Worm (Caenorhabditis elegans) whole organism, L3 larva: Measurements from ENCODE around the gene F42C5.3.
A peak's percentile ranks its signal among the peaks of the same experiment; 100 is the strongest.
"Not testable (repeated sequence)": the region's sequence is repeated elsewhere in the genome, so short reads cannot be mapped to it uniquely, and the experiment has no call there.

Experiments used
- ZK546.5 ChIP-seq: sonication (generic microtip); optimal IDR thresholded peaks from 2 replicates; lab custom pipeline; 2017; ENCODE audit warnings: missing biosample characterization, missing genetic modification characterization
- aly-2 ChIP-seq: fragments of 150-350 bp; optimal IDR thresholded peaks from 2 replicates; lab custom pipeline; 2014; ENCODE audit warnings: missing biosample characterization, missing genetic modification characterization
- ama-1 ChIP-seq: fragments of 150-350 bp; optimal IDR thresholded peaks from 2 replicates; lab custom pipeline; 2018
- ceh-28 ChIP-seq: fragments of 150-350 bp; optimal IDR thresholded peaks from 2 replicates; lab custom pipeline; 2014; ENCODE audit warnings: missing biosample characterization, missing genetic modification reagents, missing genetic modification characterization
- ceh-82 ChIP-seq: fragments of 150-350 bp; optimal IDR thresholded peaks from 2 replicates; lab custom pipeline; 2014; ENCODE audit warnings: missing biosample characterization, missing genetic modification characterization
- ceh-9 ChIP-seq: sonication (generic microtip); optimal IDR thresholded peaks from 2 replicates; lab custom pipeline; 2018; ENCODE audit warnings: missing biosample characterization, missing genetic modification characterization
- daf-12 ChIP-seq: fragments of 150-350 bp; optimal IDR thresholded peaks from 2 replicates; lab custom pipeline; 2014; ENCODE audit warnings: missing biosample characterization, missing genetic modification reagents, missing genetic modification characterization
- egl-27 ChIP-seq: sonication (generic microtip); optimal IDR thresholded peaks from 4 replicates; lab custom pipeline; 2017; ENCODE audit warnings: missing biosample characterization, missing genetic modification reagents, missing genetic modification characterization
- elt-1 ChIP-seq: fragments of 150-350 bp; optimal IDR thresholded peaks from 2 replicates; lab custom pipeline; 2014; ENCODE audit warnings: missing biosample characterization, missing genetic modification characterization
- elt-2 ChIP-seq: sonication (generic microtip); optimal IDR thresholded peaks from 2 replicates; lab custom pipeline; 2016; ENCODE audit warnings: missing genetic modification reagents, mild to moderate bottlenecking, missing genetic modification characterization, missing compliant biosample characterization
- elt-3 ChIP-seq, 3 experiments: fragments of 150-350 bp in 1 of 3; sonication (generic microtip) in 2 of 3; optimal IDR thresholded peaks; 2 replicates in 2 of 3; 4 replicates in 1 of 3; lab custom pipeline; 2014 to 2017; ENCODE audit warnings: missing biosample characterization in 3 of 3, missing genetic modification characterization in 3 of 3
- fos-1 ChIP-seq: fragments of 150-350 bp; optimal IDR thresholded peaks from 2 replicates; lab custom pipeline; 2014; ENCODE audit warnings: missing biosample characterization, missing genetic modification characterization
- jun-1 ChIP-seq: fragments of 150-350 bp; optimal IDR thresholded peaks from 2 replicates; lab custom pipeline; 2014; ENCODE audit warnings: missing biosample characterization, missing genetic modification reagents, missing genetic modification characterization
- lin-15B ChIP-seq: fragments of 150-350 bp; optimal IDR thresholded peaks from 2 replicates; lab custom pipeline; 2014; ENCODE audit warnings: missing biosample characterization, missing genetic modification characterization
- lin-39 ChIP-seq: fragments of 150-350 bp; optimal IDR thresholded peaks from 2 replicates; lab custom pipeline; 2018; ENCODE audit warnings: missing biosample characterization, missing genetic modification reagents, missing genetic modification characterization
- lsy-12 ChIP-seq: sonication (generic microtip); optimal IDR thresholded peaks from 2 replicates; lab custom pipeline; 2016; ENCODE audit warnings: mild to moderate bottlenecking, missing genetic modification characterization, missing compliant biosample characterization
- mdl-1 ChIP-seq: fragments of 150-350 bp; optimal IDR thresholded peaks from 2 replicates; lab custom pipeline; 2014; ENCODE audit warnings: missing biosample characterization, missing genetic modification characterization
- mml-1 ChIP-seq: fragments of 150-350 bp; sonication (generic microtip); optimal IDR thresholded peaks from 3 replicates; lab custom pipeline; 2014; ENCODE audit warnings: missing biosample characterization, missing genetic modification characterization
- nfya-1 ChIP-seq: sonication (generic microtip); optimal IDR thresholded peaks from 2 replicates; lab custom pipeline; 2017; ENCODE audit warnings: missing genetic modification characterization, mild to moderate bottlenecking, missing compliant biosample characterization, antibody characterized with exemption, moderate library complexity; ENCODE audit not compliant: insufficient read depth
- nhr-237 ChIP-seq: fragments of 150-350 bp; optimal IDR thresholded peaks from 2 replicates; lab custom pipeline; 2014; ENCODE audit warnings: missing biosample characterization, missing genetic modification characterization
- nhr-25 ChIP-seq: sonication (generic microtip); optimal IDR thresholded peaks from 2 replicates; lab custom pipeline; 2017; ENCODE audit warnings: missing biosample characterization, missing genetic modification characterization
- nhr-28 ChIP-seq: fragments of 150-350 bp; optimal IDR thresholded peaks from 2 replicates; lab custom pipeline; 2014; ENCODE audit warnings: missing biosample characterization, missing genetic modification characterization
- nhr-43 ChIP-seq: sonication (generic microtip); optimal IDR thresholded peaks from 2 replicates; lab custom pipeline; 2016; ENCODE audit warnings: mild to moderate bottlenecking, missing genetic modification characterization, missing compliant biosample characterization; ENCODE audit not compliant: poor library complexity, severe bottlenecking
- nhr-67 ChIP-seq: fragments of 150-350 bp; optimal IDR thresholded peaks from 2 replicates; lab custom pipeline; 2014; ENCODE audit warnings: missing biosample characterization, missing genetic modification characterization
- nhr-76 ChIP-seq: fragments of 150-350 bp; sonication (generic microtip); optimal IDR thresholded peaks from 5 replicates; lab custom pipeline; 2014; ENCODE audit warnings: missing biosample characterization, missing genetic modification characterization
- nhr-77 ChIP-seq: fragments of 150-350 bp; optimal IDR thresholded peaks from 2 replicates; lab custom pipeline; 2014; ENCODE audit warnings: missing biosample characterization, missing genetic modification characterization
- pha-4 ChIP-seq: fragments of 150-350 bp; optimal IDR thresholded peaks from 2 replicates; lab custom pipeline; 2014; ENCODE audit warnings: missing biosample characterization, missing genetic modification reagents, missing genetic modification characterization
- pqm-1 ChIP-seq: fragments of 150-350 bp; optimal IDR thresholded peaks from 2 replicates; lab custom pipeline; 2017; ENCODE audit warnings: missing biosample characterization, missing genetic modification characterization, inconsistent platforms
- snpc-4 ChIP-seq: fragments of 150-350 bp; optimal IDR thresholded peaks from 2 replicates; lab custom pipeline; 2014; ENCODE audit warnings: missing biosample characterization, missing genetic modification characterization
- tbx-2 ChIP-seq: sonication (generic microtip); optimal IDR thresholded peaks from 2 replicates; lab custom pipeline; 2016; ENCODE audit warnings: mild to moderate bottlenecking, missing genetic modification characterization, missing compliant biosample characterization
- unc-62 ChIP-seq: fragments of 150-350 bp; sonication (generic microtip); optimal IDR thresholded peaks from 4 replicates; lab custom pipeline; 2014; ENCODE audit warnings: missing biosample characterization, missing genetic modification reagents, missing genetic modification characterization
- zag-1 ChIP-seq: fragments of 150-350 bp; optimal IDR thresholded peaks from 2 replicates; lab custom pipeline; 2014; ENCODE audit warnings: missing biosample characterization, missing genetic modification characterization
- ztf-11 ChIP-seq: fragments of 150-350 bp; optimal IDR thresholded peaks from 2 replicates; lab custom pipeline; 2014; ENCODE audit warnings: missing biosample characterization, missing genetic modification characterization
- ztf-4 ChIP-seq: fragments of 150-350 bp; optimal IDR thresholded peaks from 2 replicates; lab custom pipeline; 2014; ENCODE audit warnings: missing biosample characterization, missing genetic modification characterization

F42C5.3 gene

ce11 chrIV:7263137-7263536, 24.2 kb downstream of the F42C5.3 start, which contains the start of gene glb-2:
TSS of gene glb-2 (minus strand) at chrIV:7263237.
- TF ChIP-seq ama-1 (lab: Kevin White, UChicago): no peak
- no peak for TF ChIP-seq elt-1 (tag; lab: Kevin White, UChicago)
- no peak for TF ChIP-seq jun-1 (tag; lab: Kevin White, UChicago)
- TF ChIP-seq nhr-25 (tag; lab: Kevin White, UChicago): no peak
- TF ChIP-seq ZK546.5 (tag; lab: Kevin White, UChicago): no peak
- no peak for TF ChIP-seq pha-4 (tag; lab: Kevin White, UChicago)
- TF ChIP-seq nhr-67 (tag; lab: Kevin White, UChicago): no peak
- no peak for TF ChIP-seq snpc-4
- TF ChIP-seq ceh-28: no peak
- no peak for TF ChIP-seq ceh-82 (tag; lab: Kevin White, UChicago)
- TF ChIP-seq nhr-76: no peak
- no peak for TF ChIP-seq nhr-28 (tag; lab: Kevin White, UChicago)
- no peak for TF ChIP-seq nhr-77
- no peak for TF ChIP-seq tbx-2
- TF ChIP-seq elt-3 (tag; optimal IDR thresholded peaks at IDR 0.05; lab: Kevin White, UChicago): no peak
- TF ChIP-seq fos-1 (tag; lab: Kevin White, UChicago): no peak
- TF ChIP-seq egl-27 (tag; lab: Kevin White, UChicago): no peak
- no peak for TF ChIP-seq zag-1 (tag; lab: Kevin White, UChicago)
- no peak for TF ChIP-seq nfya-1 (tag; lab: Kevin White, UChicago)

- TF ChIP-seq elt-2 (tag; lab: Kevin White, UChicago) (peak; percentile 30), zag-1 (tag; lab: Kevin White, UChicago) (no peak), ceh-9 (tag; lab: Kevin White, UChicago) (no peak), ztf-4 (no peak), pqm-1 (tag; lab: Kevin White, UChicago) (peak; percentile 48)
Observed at ce11 chrIV:7260587-7260986, 26.8 kb downstream of the F42C5.3 start, which contains the start of gene C06E4.3. TSS of gene C06E4.3 (plus strand) at chrIV:7260875.

DNA sequence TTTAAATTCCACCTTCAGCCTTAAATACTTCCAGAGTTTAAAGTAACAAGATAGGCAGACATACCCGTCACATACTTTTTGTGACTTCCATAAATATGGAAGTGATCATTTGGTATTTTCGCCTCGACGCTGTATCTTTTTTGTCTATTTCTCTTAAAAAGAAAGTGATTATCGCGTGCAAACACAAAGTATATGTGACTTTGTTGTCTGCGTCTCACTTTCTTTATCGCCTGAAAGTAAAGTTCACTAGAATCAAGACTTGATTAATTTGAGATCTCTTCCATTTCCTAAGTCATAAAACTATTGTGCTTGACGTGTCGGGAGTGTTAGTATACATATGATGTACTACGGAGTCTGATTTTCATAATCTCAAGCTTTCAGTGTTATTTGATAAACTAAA, 29.1 kb downstream of the F42C5.3 start, which contains the start of gene C06E4.6:
Gene C06E4.6 (minus strand): TSS at position 51 of the 400 bp plus-strand sequence.
- peak; percentile 6 for TF ChIP-seq lin-15B
- TF ChIP-seq mdl-1: peak; percentile 6
- no peak for TF ChIP-seq jun-1 (tag; lab: Kevin White, UChicago)
- TF ChIP-seq pqm-1 (tag; lab: Kevin White, UChicago): peak; percentile 81
- peak; percentile 43 for TF ChIP-seq elt-2 (tag; lab: Kevin White, UChicago)

ce11 chrIV:7254690-7255089, 32.7 kb downstream of the F42C5.3 start, which contains the start of gene C06E4.5:
TSS of gene C06E4.5 (plus strand) at chrIV:7254990.
- not testable (repeated sequence) for TF ChIP-seq zag-1 (tag; lab: Kevin White, UChicago); mml-1; ceh-82 (tag; lab: Kevin White, UChicago)

- TF ChIP-seq nhr-43 (no peak), ZK546.5 (tag; lab: Kevin White, UChicago) (no peak), lsy-12 (tag; lab: Kevin White, UChicago) (no peak), snpc-4 (peak; percentile 49), unc-62 (GFP tag; lab: Kevin White, UChicago) (no peak), pqm-1 (tag; lab: Kevin White, UChicago) (peak; percentile 25), lin-39 (tag; lab: Kevin White, UChicago) (no peak)
Observed at ce11 chrIV:7253271-7253670, 34.1 kb downstream of the F42C5.3 start.

ce11 chrIV:7250158-7250557, 37.2 kb downstream of the F42C5.3 start, which contains the start of gene D2024.18:
TSS of gene D2024.18 (plus strand) at chrIV:7250458.
- TF ChIP-seq ZK546.5 (tag; lab: Kevin White, UChicago) (no peak), ama-1 (lab: Kevin White, UChicago) (no peak), ztf-11 (no peak), pha-4 (tag; lab: Kevin White, UChicago) (no peak), ceh-28 (no peak), unc-62 (GFP tag; lab: Kevin White, UChicago) (no peak), lin-15B (no peak), nhr-237 (no peak), elt-3 (tag; optimal IDR thresholded peaks at IDR 0.05; lab: Kevin White, UChicago) (no peak), daf-12 (tag; lab: Kevin White, UChicago) (no peak), aly-2 (tag; lab: Kevin White, UChicago) (no peak), mdl-1 (no peak), elt-1 (tag; lab: Kevin White, UChicago) (no peak)
- TF ChIP-seq, all 47 proteins: peak for 0
